Worm (Caenorhabditis elegans): ENCODE measurements around the gene crn-5.

DNA sequence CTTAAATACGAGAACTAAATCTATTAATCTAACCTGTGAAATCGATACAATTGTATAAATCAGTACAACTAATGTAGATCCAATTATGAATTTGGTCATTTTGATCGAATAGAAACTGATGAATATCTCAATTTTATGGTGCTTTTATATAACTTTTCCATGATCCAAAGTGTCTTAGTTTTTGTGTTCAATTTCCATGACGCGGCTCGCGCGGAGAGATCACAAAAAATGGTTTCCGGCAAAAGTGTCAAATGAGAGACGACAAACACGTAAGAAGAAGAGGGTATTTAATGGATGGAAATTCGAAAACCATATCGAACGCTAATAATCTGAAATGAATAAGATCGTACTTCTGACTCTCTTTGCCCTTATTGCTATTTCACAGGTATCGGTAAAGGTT, 28.0 kb upstream of the crn-5 start, which contains the start of the genes C06A1.6 and C06A1.7:
- TF ChIP-seq ref-1 (GFP tag; conservative IDR thresholded peaks at IDR 0.05) (no peak), flt-1 (GFP tag; IDR thresholded peaks at IDR 0.05) (no peak), klf-2 (GFP tag; conservative IDR thresholded peaks at IDR 0.05) (no peak), T22C8.4 (GFP tag; IDR thresholded peaks at IDR 0.05) (no peak), ztf-23 (GFP tag; IDR thresholded peaks at IDR 0.05) (no peak)

Data from whole organism, midembryonic.